Worm (Caenorhabditis elegans) whole organism, late embryonic: Measurements from ENCODE around the gene dsl-5.

Source experiments
- C08G9.2 ChIP-seq: sonication (generic microtip); optimal IDR thresholded peaks from 2 replicates; lab custom pipeline; 2016; ENCODE audit warnings: mild to moderate bottlenecking, missing genetic modification characterization, moderate library complexity, missing compliant biosample characterization
- F13H6.1 ChIP-seq: sonication (generic microtip); optimal IDR thresholded peaks from 2 replicates; lab custom pipeline; 2016; ENCODE audit warnings: missing genetic modification characterization, missing compliant biosample characterization
- K09A11.1 ChIP-seq: sonication (generic microtip); optimal IDR thresholded peaks from 2 replicates; lab custom pipeline; 2017; ENCODE audit warnings: antibody characterized with exemption, mild to moderate bottlenecking, missing genetic modification characterization, missing compliant biosample characterization; ENCODE audit not compliant: insufficient read depth
- T23F11.4 ChIP-seq: fragments of 200-800 bp; sonication (Bioruptor generic); optimal IDR thresholded peaks from 2 replicates; lab custom pipeline; 2018; ENCODE audit warnings: mild to moderate bottlenecking, missing genetic modification characterization, missing compliant biosample characterization
- Y22D7AL.16 ChIP-seq: sonication (generic microtip); optimal IDR thresholded peaks from 2 replicates; lab custom pipeline; 2016; ENCODE audit warnings: missing genetic modification characterization, missing compliant biosample characterization
- ahr-1 ChIP-seq: sonication (generic microtip); optimal IDR thresholded peaks from 2 replicates; lab custom pipeline; 2016; ENCODE audit warnings: missing genetic modification characterization, missing compliant biosample characterization
- ama-1 ChIP-seq: fragments of 150-350 bp; optimal IDR thresholded peaks from 2 replicates; lab custom pipeline; 2014
- ceh-18 ChIP-seq: sonication (generic microtip); optimal IDR thresholded peaks from 2 replicates; lab custom pipeline; 2016; ENCODE audit warnings: missing genetic modification characterization, missing compliant biosample characterization
- ceh-19 ChIP-seq: fragments of 200-800 bp; sonication (Bioruptor generic); optimal IDR thresholded peaks from 2 replicates; lab custom pipeline; 2018; ENCODE audit warnings: mild to moderate bottlenecking, missing genetic modification characterization, missing compliant biosample characterization
- ceh-2 ChIP-seq: sonication (generic microtip); optimal IDR thresholded peaks from 2 replicates; lab custom pipeline; 2016; ENCODE audit warnings: missing genotype, missing genetic modification characterization, missing compliant biosample characterization
- ceh-22 ChIP-seq: sonication (generic microtip); optimal IDR thresholded peaks from 2 replicates; lab custom pipeline; 2017; ENCODE audit warnings: missing biosample characterization, missing genetic modification characterization
- ceh-30 ChIP-seq: fragments of 150-350 bp; optimal IDR thresholded peaks from 2 replicates; lab custom pipeline; 2014; ENCODE audit warnings: missing biosample characterization, missing genetic modification characterization
- ceh-31 ChIP-seq: sonication (generic microtip); optimal IDR thresholded peaks from 2 replicates; lab custom pipeline; 2016; ENCODE audit warnings: missing genetic modification characterization, missing compliant biosample characterization
- ceh-34 ChIP-seq: sonication (generic microtip); optimal IDR thresholded peaks from 2 replicates; lab custom pipeline; 2016; ENCODE audit warnings: mild to moderate bottlenecking, missing genetic modification characterization, missing compliant biosample characterization
- ceh-45 ChIP-seq: fragments of 200-800 bp; sonication (Bioruptor generic); IDR thresholded peaks from 2 replicates; pipeline ENCODE4 v1.3.6; 2022; ENCODE audit warnings: missing genetic modification reagents, missing genetic modification characterization, missing compliant biosample characterization
- ceh-48 ChIP-seq: sonication (generic microtip); optimal IDR thresholded peaks from 2 replicates; lab custom pipeline; 2016; ENCODE audit warnings: missing genetic modification characterization, inconsistent platforms, missing compliant biosample characterization
- ceh-6 ChIP-seq: fragments of 200-800 bp; sonication (Bioruptor generic); optimal IDR thresholded peaks from 2 replicates; lab custom pipeline; 2018; ENCODE audit warnings: mild to moderate bottlenecking, missing genetic modification characterization, missing compliant biosample characterization
- ceh-9 ChIP-seq: sonication (generic microtip); optimal IDR thresholded peaks from 2 replicates; lab custom pipeline; 2016; ENCODE audit warnings: mild to moderate bottlenecking, missing genetic modification characterization, inconsistent platforms, missing compliant biosample characterization
- che-1 ChIP-seq: sonication (generic microtip); optimal IDR thresholded peaks from 2 replicates; lab custom pipeline; 2016; ENCODE audit warnings: mild to moderate bottlenecking, missing genetic modification characterization, missing compliant biosample characterization
- dve-1 ChIP-seq: sonication (generic microtip); optimal IDR thresholded peaks from 2 replicates; lab custom pipeline; 2017; ENCODE audit warnings: antibody characterized with exemption, mild to moderate bottlenecking, missing genetic modification characterization, missing compliant biosample characterization
- elt-4 ChIP-seq: sonication (generic microtip); optimal IDR thresholded peaks from 2 replicates; lab custom pipeline; 2016; ENCODE audit warnings: missing genetic modification characterization, missing compliant biosample characterization
- ets-4 ChIP-seq: sonication (generic microtip); optimal IDR thresholded peaks from 2 replicates; lab custom pipeline; 2016; ENCODE audit warnings: missing genetic modification characterization, missing compliant biosample characterization
- eyg-1 ChIP-seq: sonication (generic microtip); optimal IDR thresholded peaks from 2 replicates; lab custom pipeline; 2016; ENCODE audit warnings: missing genotype, missing genetic modification characterization, missing compliant biosample characterization
- fax-1 ChIP-seq: sonication (generic microtip); optimal IDR thresholded peaks from 2 replicates; lab custom pipeline; 2016; ENCODE audit warnings: missing genotype, missing genetic modification characterization, missing compliant biosample characterization
- fkh-6 ChIP-seq: sonication (generic microtip); optimal IDR thresholded peaks from 2 replicates; lab custom pipeline; 2016; ENCODE audit warnings: missing genetic modification characterization, missing compliant biosample characterization
- gmeb-2 ChIP-seq: sonication (generic microtip); optimal IDR thresholded peaks from 2 replicates; lab custom pipeline; 2016; ENCODE audit warnings: missing genetic modification characterization, inconsistent platforms, missing compliant biosample characterization
- hlh-13 ChIP-seq: fragments of 200-800 bp; sonication (Bioruptor generic); optimal IDR thresholded peaks from 2 replicates; lab custom pipeline; 2018; ENCODE audit warnings: mild to moderate bottlenecking, missing genetic modification characterization, missing compliant biosample characterization
- hlh-15 ChIP-seq: sonication (generic microtip); optimal IDR thresholded peaks from 2 replicates; lab custom pipeline; 2016; ENCODE audit warnings: missing genetic modification characterization, missing compliant biosample characterization
- hlh-6 ChIP-seq: sonication (generic microtip); optimal IDR thresholded peaks from 2 replicates; lab custom pipeline; 2016; ENCODE audit warnings: missing genotype, missing genetic modification characterization, missing compliant biosample characterization
- hlh-8 ChIP-seq: sonication (generic microtip); optimal IDR thresholded peaks from 2 replicates; lab custom pipeline; 2016; ENCODE audit warnings: missing genotype, missing genetic modification characterization, missing compliant biosample characterization
- lim-6 ChIP-seq: sonication (generic microtip); optimal IDR thresholded peaks from 2 replicates; lab custom pipeline; 2016; ENCODE audit warnings: missing genetic modification characterization, missing compliant biosample characterization
- lin-11 ChIP-seq: fragments of 200-800 bp; sonication (Bioruptor generic); optimal IDR thresholded peaks from 2 replicates; lab custom pipeline; 2018; ENCODE audit warnings: mild to moderate bottlenecking, missing genetic modification characterization, missing compliant biosample characterization
- mec-3 ChIP-seq: sonication (generic microtip); optimal IDR thresholded peaks from 2 replicates; lab custom pipeline; 2016; ENCODE audit warnings: borderline replicate concordance, missing genetic modification characterization, missing compliant biosample characterization
- nfya-1 ChIP-seq: sonication (generic microtip); optimal IDR thresholded peaks from 2 replicates; lab custom pipeline; 2017; ENCODE audit warnings: missing genetic modification characterization, mild to moderate bottlenecking, missing compliant biosample characterization, antibody characterized with exemption, moderate library complexity
- npax-4 ChIP-seq: sonication (generic microtip); optimal IDR thresholded peaks from 2 replicates; lab custom pipeline; 2016; ENCODE audit warnings: missing genetic modification characterization, missing compliant biosample characterization
- pat-9 ChIP-seq: fragments of 200-800 bp; sonication (Bioruptor generic); optimal IDR thresholded peaks from 2 replicates; lab custom pipeline; 2018; ENCODE audit warnings: mild to moderate bottlenecking, missing genetic modification characterization, moderate library complexity, missing compliant biosample characterization
- pax-1 ChIP-seq: fragments of 150-350 bp; optimal IDR thresholded peaks from 2 replicates; lab custom pipeline; 2014; ENCODE audit warnings: missing biosample characterization, missing genetic modification characterization
- pha-2 ChIP-seq: sonication (generic microtip); optimal IDR thresholded peaks from 2 replicates; lab custom pipeline; 2017; ENCODE audit warnings: mild to moderate bottlenecking, missing genetic modification characterization, missing compliant biosample characterization
- pha-4 ChIP-seq: fragments of 150-350 bp; optimal IDR thresholded peaks from 2 replicates; lab custom pipeline; 2018; ENCODE audit warnings: missing biosample characterization, missing genetic modification reagents, missing genetic modification characterization
- pqm-1 ChIP-seq: sonication (generic microtip); optimal IDR thresholded peaks from 2 replicates; lab custom pipeline; 2016; ENCODE audit warnings: missing genetic modification characterization, missing compliant biosample characterization
- pros-1 ChIP-seq: fragments of 150-350 bp; optimal IDR thresholded peaks from 2 replicates; lab custom pipeline; 2014; ENCODE audit warnings: missing biosample characterization, missing genetic modification reagents, missing genetic modification characterization
- ref-2 ChIP-seq: sonication (generic microtip); optimal IDR thresholded peaks from 2 replicates; lab custom pipeline; 2016; ENCODE audit warnings: missing genetic modification characterization, missing compliant biosample characterization
- rnt-1 ChIP-seq: sonication (generic microtip); optimal IDR thresholded peaks from 2 replicates; lab custom pipeline; 2016; ENCODE audit warnings: missing genetic modification characterization, missing compliant biosample characterization
- sox-2 ChIP-seq: fragments of 200-800 bp; sonication (Bioruptor generic); IDR thresholded peaks from 2 replicates; pipeline ENCODE4 v1.3.6; 2022; ENCODE audit warnings: missing genetic modification reagents, missing genetic modification characterization, missing compliant biosample characterization
- sox-4 ChIP-seq: sonication (generic microtip); optimal IDR thresholded peaks from 2 replicates; lab custom pipeline; 2017; ENCODE audit warnings: mild to moderate bottlenecking, missing genetic modification characterization, inconsistent platforms, missing compliant biosample characterization
- tbx-2 ChIP-seq: sonication (generic microtip); optimal IDR thresholded peaks from 2 replicates; lab custom pipeline; 2016; ENCODE audit warnings: missing genetic modification characterization, missing compliant biosample characterization
- tbx-7 ChIP-seq: sonication (generic microtip); optimal IDR thresholded peaks from 2 replicates; lab custom pipeline; 2016; ENCODE audit warnings: missing genotype, missing genetic modification characterization, missing compliant biosample characterization
- ttx-3 ChIP-seq: sonication (generic microtip); optimal IDR thresholded peaks from 2 replicates; lab custom pipeline; 2016; ENCODE audit warnings: missing genetic modification reagents, missing genetic modification characterization, missing compliant biosample characterization
- unc-3 ChIP-seq, 2 experiments: fragments of 200-800 bp in 1 of 2; sonication (Bioruptor generic) in 1 of 2; sonication (generic microtip) in 1 of 2; conservative IDR thresholded peaks in 1 of 2; optimal IDR thresholded peaks in 1 of 2; 2 replicates each; pipeline versions ENCODE4 v1.3.6 to Lab custom; 2016 to 2022; ENCODE audit warnings: missing compliant biosample characterization in 2 of 2, missing genetic modification characterization in 2 of 2, missing genetic modification reagents in 1 of 2
- unc-86 ChIP-seq: sonication (generic microtip); optimal IDR thresholded peaks from 2 replicates; lab custom pipeline; 2016; ENCODE audit warnings: missing genetic modification characterization, missing compliant biosample characterization
- zip-5 ChIP-seq: sonication (generic microtip); optimal IDR thresholded peaks from 2 replicates; lab custom pipeline; 2016; ENCODE audit warnings: missing genetic modification characterization, missing compliant biosample characterization

The dsl-5 gene

ce11 chrIV:11597079-11597478 lies 23.7 kb downstream of the dsl-5 start:
- TF ChIP-seq fax-1 (tag; lab: Kevin White, UChicago) (no peak), hlh-8 (tag; lab: Kevin White, UChicago) (no peak), ceh-19 (GFP tag; lab: Kevin White, UChicago) (no peak)
- TF ChIP-seq, all 69 proteins: peak for 0

DNA sequence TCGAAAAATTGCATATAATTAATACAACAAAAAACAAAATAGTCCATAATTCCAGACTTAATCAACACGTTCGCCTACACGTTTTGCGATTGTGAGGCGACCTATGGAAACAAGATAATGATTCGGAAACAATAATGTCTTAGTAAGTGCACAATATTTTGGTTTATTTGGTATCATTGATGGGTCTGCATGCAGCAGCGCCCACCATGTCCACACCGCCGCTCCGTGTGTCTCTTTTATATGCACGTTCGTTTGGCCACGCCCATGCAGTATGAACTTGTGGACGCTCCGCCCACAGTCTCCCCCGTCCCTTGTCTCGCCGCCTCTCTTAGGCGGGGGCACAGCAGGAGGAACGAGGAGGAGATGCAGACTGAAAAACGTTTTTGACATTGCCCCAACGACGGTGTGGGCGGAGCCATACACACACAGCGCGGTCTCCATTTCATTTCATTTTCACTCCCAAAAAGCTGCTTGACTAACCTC lies 26.6 kb downstream of the dsl-5 start, which contains the start of gene mig-38:
Gene mig-38 (plus strand): TSS at position 54 of the 483 bp plus-strand sequence.
- no peak for TF ChIP-seq ceh-48 (tag; lab: Kevin White, UChicago)
- no peak for TF ChIP-seq hlh-8 (tag; lab: Kevin White, UChicago)
- TF ChIP-seq hlh-6 (tag; lab: Kevin White, UChicago) = no peak
- no peak for TF ChIP-seq ets-4 (tag; lab: Kevin White, UChicago)
- peak; percentile 4 for TF ChIP-seq F13H6.1 (tag; lab: Kevin White, UChicago)
- TF ChIP-seq ref-2 (tag; lab: Kevin White, UChicago) = peak; percentile 54
- TF ChIP-seq ceh-2 = peak; percentile 21
- no peak for TF ChIP-seq K09A11.1 (tag; lab: Kevin White, UChicago)
- TF ChIP-seq ceh-9 (tag; lab: Kevin White, UChicago) = no peak
- no peak for TF ChIP-seq eyg-1 (tag; lab: Kevin White, UChicago)
- TF ChIP-seq lin-11 (tag; lab: Kevin White, UChicago) = no peak
- TF ChIP-seq lim-6 (tag; lab: Kevin White, UChicago) = no peak
- TF ChIP-seq pat-9 (tag; lab: Kevin White, UChicago) = no peak
- TF ChIP-seq ceh-6 (GFP tag; lab: Kevin White, UChicago) = peak; percentile 29
- no peak for TF ChIP-seq T23F11.4
- no peak for TF ChIP-seq sox-2 (GFP tag; lab: Robert Waterston, UW)
- peak; percentile 26 for TF ChIP-seq elt-4 (tag; lab: Kevin White, UChicago)
- no peak for TF ChIP-seq Y22D7AL.16
- peak; percentile 17 for TF ChIP-seq C08G9.2 (tag; lab: Kevin White, UChicago)
- TF ChIP-seq ceh-45 (GFP tag; lab: Robert Waterston, UW) = no peak
- TF ChIP-seq ceh-30 = no peak
- no peak for TF ChIP-seq npax-4 (tag; lab: Kevin White, UChicago)
- no peak for TF ChIP-seq ceh-22
- no peak for TF ChIP-seq unc-86 (tag; lab: Kevin White, UChicago)
- TF ChIP-seq pax-1 = no peak
- no peak for TF ChIP-seq pha-2
- TF ChIP-seq che-1 (tag; lab: Kevin White, UChicago) = no peak
- TF ChIP-seq ceh-34 (tag; lab: Kevin White, UChicago) = peak; percentile 20
- TF ChIP-seq pros-1 = no peak
- TF ChIP-seq pha-4 (tag; lab: Kevin White, UChicago) = no peak
- no peak for TF ChIP-seq ttx-3 (tag; lab: Kevin White, UChicago)
- TF ChIP-seq gmeb-2 (tag; lab: Kevin White, UChicago) = no peak
- peak; percentile 84 for TF ChIP-seq ama-1
- TF ChIP-seq tbx-2 (tag; lab: Kevin White, UChicago) = peak; percentile 26
- no peak for TF ChIP-seq pqm-1 (tag; lab: Kevin White, UChicago)
- TF ChIP-seq dve-1 (tag; lab: Kevin White, UChicago) = no peak
- TF ChIP-seq nfya-1 (tag; lab: Kevin White, UChicago) = peak; percentile 58
- TF ChIP-seq ahr-1 (tag; lab: Kevin White, UChicago) = no peak
- peak; percentile 25 for TF ChIP-seq ceh-31 (tag; lab: Kevin White, UChicago)
- no peak for TF ChIP-seq fkh-6 (tag; lab: Kevin White, UChicago)
- TF ChIP-seq hlh-15 = no peak
- TF ChIP-seq mec-3 (tag; lab: Kevin White, UChicago) = peak; percentile 31
- TF ChIP-seq rnt-1 (tag; lab: Kevin White, UChicago) = peak; percentile 43
- no peak for TF ChIP-seq ceh-19 (GFP tag; lab: Kevin White, UChicago)
- no peak for TF ChIP-seq sox-4 (tag; lab: Kevin White, UChicago)
- TF ChIP-seq tbx-7 = no peak
- TF ChIP-seq unc-3 (GFP tag; conservative IDR thresholded peaks at IDR 0.05; lab: Robert Waterston, UW) = no peak
- TF ChIP-seq unc-3 (tag; optimal IDR thresholded peaks at IDR 0.05; lab: Kevin White, UChicago) = no peak
- TF ChIP-seq hlh-13 = no peak
- TF ChIP-seq zip-5 (tag; lab: Kevin White, UChicago) = no peak
- peak; percentile 57 for TF ChIP-seq ceh-18
